Worm (Caenorhabditis elegans) whole organism, L1 larva: ENCODE results near the gene ecps-1.

Experiments used
- C04F5.9 ChIP-seq: sonication (generic microtip); optimal IDR thresholded peaks from 2 replicates; lab custom pipeline; 2016; ENCODE audit warnings: missing genetic modification characterization, missing compliant biosample characterization
- F16B12.6 ChIP-seq: fragments of 150-350 bp; optimal IDR thresholded peaks from 2 replicates; lab custom pipeline; 2014; ENCODE audit warnings: missing biosample characterization, missing genetic modification characterization
- alr-1 ChIP-seq: fragments of 200-800 bp; sonication (Bioruptor generic); optimal IDR thresholded peaks from 2 replicates; lab custom pipeline; 2018; ENCODE audit warnings: borderline replicate concordance, mild to moderate bottlenecking, missing genetic modification characterization, missing compliant biosample characterization
- blmp-1 ChIP-seq: fragments of 150-350 bp; optimal IDR thresholded peaks from 2 replicates; lab custom pipeline; 2014; ENCODE audit warnings: missing biosample characterization, missing genetic modification characterization
- ceh-88 ChIP-seq: fragments of 200-800 bp; sonication (Bioruptor generic); IDR thresholded peaks from 2 replicates; pipeline ENCODE4 v1.3.6; 2022; ENCODE audit warnings: missing genetic modification characterization, missing compliant biosample characterization
- ceh-90 ChIP-seq: sonication (generic microtip); optimal IDR thresholded peaks from 2 replicates; lab custom pipeline; 2016; ENCODE audit warnings: missing genetic modification characterization, missing compliant biosample characterization
- dsc-1 ChIP-seq: sonication (generic microtip); optimal IDR thresholded peaks from 2 replicates; lab custom pipeline; 2016; ENCODE audit warnings: mild to moderate bottlenecking, missing genetic modification characterization, missing compliant biosample characterization
- efl-1 ChIP-seq, 4 experiments: fragments of 150-350 bp; optimal IDR thresholded peaks in 3 of 4; peaks in 1 of 4; 1 replicate in 1 of 4; 2 replicates in 3 of 4; lab custom pipeline; 2014; ENCODE audit warnings: missing biosample characterization in 2 of 4, missing genetic modification characterization in 2 of 4, missing genetic modification reagents in 2 of 4
- efl-3 ChIP-seq: fragments of 200-800 bp; sonication (Bioruptor generic); optimal IDR thresholded peaks from 2 replicates; lab custom pipeline; 2018; ENCODE audit warnings: mild to moderate bottlenecking, missing genetic modification characterization, missing compliant biosample characterization
- elt-2 ChIP-seq: sonication (generic microtip); optimal IDR thresholded peaks from 2 replicates; lab custom pipeline; 2016; ENCODE audit warnings: missing genetic modification characterization, mild to moderate bottlenecking, inconsistent platforms, missing compliant biosample characterization, missing genetic modification reagents
- elt-3 ChIP-seq, 6 experiments: fragments of 150-350 bp in 1 of 6; sonication (generic microtip); optimal IDR thresholded peaks; 2 replicates each; lab custom pipeline; 2017 to 2018; ENCODE audit warnings: missing biosample characterization in 6 of 6, missing genetic modification characterization in 6 of 6, inconsistent platforms in 1 of 6
- ets-5 ChIP-seq: fragments of 200-800 bp; sonication (Bioruptor generic); IDR thresholded peaks from 2 replicates; pipeline ENCODE4 v1.3.6; 2022; ENCODE audit warnings: missing genetic modification characterization, missing compliant biosample characterization
- fkh-10 ChIP-seq: sonication (generic microtip); optimal IDR thresholded peaks from 2 replicates; lab custom pipeline; 2017; ENCODE audit warnings: missing biosample characterization, missing genetic modification reagents, missing genetic modification characterization
- fkh-4 ChIP-seq: sonication (generic microtip); optimal IDR thresholded peaks from 2 replicates; lab custom pipeline; 2016; ENCODE audit warnings: missing compliant biosample characterization, missing genetic modification characterization, borderline replicate concordance
- fkh-8 ChIP-seq: sonication (generic microtip); optimal IDR thresholded peaks from 2 replicates; lab custom pipeline; 2016; ENCODE audit warnings: mild to moderate bottlenecking, missing genetic modification characterization, missing compliant biosample characterization
- fos-1 ChIP-seq: fragments of 150-350 bp; optimal IDR thresholded peaks from 2 replicates; lab custom pipeline; 2014; ENCODE audit warnings: missing biosample characterization, missing genetic modification characterization
- hlh-17 ChIP-seq: fragments of 200-800 bp; sonication (Bioruptor generic); optimal IDR thresholded peaks from 2 replicates; lab custom pipeline; 2018; ENCODE audit warnings: missing genetic modification characterization, mild to moderate bottlenecking, missing compliant biosample characterization, moderate library complexity, borderline replicate concordance
- irx-1 ChIP-seq: sonication (generic microtip); optimal IDR thresholded peaks from 2 replicates; lab custom pipeline; 2016; ENCODE audit warnings: missing genetic modification characterization, missing compliant biosample characterization
- lin-13 ChIP-seq: fragments of 150-350 bp; optimal IDR thresholded peaks from 2 replicates; lab custom pipeline; 2014; ENCODE audit warnings: missing biosample characterization, missing genetic modification reagents, missing genetic modification characterization
- lin-14 ChIP-seq: fragments of 200-800 bp; sonication (Bioruptor generic); optimal IDR thresholded peaks from 2 replicates; lab custom pipeline; 2018; ENCODE audit warnings: mild to moderate bottlenecking, missing genetic modification characterization, moderate library complexity, missing compliant biosample characterization
- lin-35 ChIP-seq, 2 experiments: fragments of 150-350 bp; optimal IDR thresholded peaks; 2 replicates each; lab custom pipeline; 2014; ENCODE audit warnings: missing biosample characterization in 2 of 2, missing genetic modification characterization in 2 of 2, missing genetic modification reagents in 2 of 2
- lir-3 ChIP-seq: sonication (generic microtip); optimal IDR thresholded peaks from 2 replicates; lab custom pipeline; 2016; ENCODE audit warnings: mild to moderate bottlenecking, missing genetic modification characterization, moderate library complexity, missing compliant biosample characterization; ENCODE audit not compliant: poor library complexity
- mdl-1 ChIP-seq, 2 experiments: fragments of 150-350 bp; optimal IDR thresholded peaks; 2 replicates each; lab custom pipeline; 2014 to 2017; ENCODE audit warnings: missing biosample characterization in 2 of 2, missing genetic modification characterization in 2 of 2, inconsistent platforms in 1 of 2
- mep-1 ChIP-seq: fragments of 150-350 bp; optimal IDR thresholded peaks from 2 replicates; lab custom pipeline; 2014; ENCODE audit warnings: missing biosample characterization, missing genetic modification characterization
- nhr-12 ChIP-seq: sonication (generic microtip); optimal IDR thresholded peaks from 2 replicates; lab custom pipeline; 2017; ENCODE audit warnings: missing biosample characterization, missing genetic modification characterization
- nhr-19 ChIP-seq: fragments of 200-800 bp; sonication (Bioruptor generic); conservative IDR thresholded peaks from 2 replicates; pipeline ENCODE4 v1.3.6; 2022; ENCODE audit warnings: missing genetic modification characterization, missing compliant biosample characterization
- nhr-20 ChIP-seq: sonication (generic microtip); optimal IDR thresholded peaks from 2 replicates; lab custom pipeline; 2016; ENCODE audit warnings: mild to moderate bottlenecking, missing genetic modification characterization, missing compliant biosample characterization
- nhr-47 ChIP-seq: sonication (generic microtip); optimal IDR thresholded peaks from 2 replicates; lab custom pipeline; 2016; ENCODE audit warnings: mild to moderate bottlenecking, missing genetic modification characterization, moderate library complexity, missing compliant biosample characterization
- nhr-76 ChIP-seq: sonication (generic microtip); optimal IDR thresholded peaks from 2 replicates; lab custom pipeline; 2017; ENCODE audit warnings: missing biosample characterization, missing genetic modification characterization
- nhr-77 ChIP-seq: fragments of 150-350 bp; optimal IDR thresholded peaks from 2 replicates; lab custom pipeline; 2014; ENCODE audit warnings: missing biosample characterization, missing genetic modification characterization
- nhr-84 ChIP-seq: sonication (generic microtip); optimal IDR thresholded peaks from 2 replicates; lab custom pipeline; 2017; ENCODE audit warnings: missing biosample characterization, missing genetic modification characterization
- nhr-85 ChIP-seq: sonication (generic microtip); peaks from one replicate; lab custom pipeline; 2016; ENCODE audit warnings: missing genetic modification characterization, inconsistent platforms, missing compliant biosample characterization
- pax-3 ChIP-seq: fragments of 200-800 bp; sonication (Bioruptor generic); optimal IDR thresholded peaks from 2 replicates; lab custom pipeline; 2018; ENCODE audit warnings: mild to moderate bottlenecking, missing genetic modification characterization, moderate library complexity, missing compliant biosample characterization
- pqm-1 ChIP-seq: sonication (generic microtip); optimal IDR thresholded peaks from 3 replicates; lab custom pipeline; 2017; ENCODE audit warnings: missing biosample characterization, missing genetic modification characterization
- skn-1 ChIP-seq: fragments of 150-350 bp; optimal IDR thresholded peaks from 2 replicates; lab custom pipeline; 2014; ENCODE audit warnings: missing biosample characterization, missing genetic modification characterization
- sox-4 ChIP-seq: sonication (generic microtip); optimal IDR thresholded peaks from 2 replicates; lab custom pipeline; 2016; ENCODE audit warnings: missing genetic modification characterization, missing compliant biosample characterization
- sptf-1 ChIP-seq: fragments of 150-350 bp; optimal IDR thresholded peaks from 2 replicates; lab custom pipeline; 2014; ENCODE audit warnings: missing biosample characterization, missing genetic modification characterization
- sup-37 ChIP-seq: fragments of 200-800 bp; sonication (Bioruptor generic); optimal IDR thresholded peaks from 2 replicates; lab custom pipeline; 2018; ENCODE audit warnings: mild to moderate bottlenecking, missing genetic modification characterization, missing compliant biosample characterization
- swsn-7 ChIP-seq: sonication (generic microtip); optimal IDR thresholded peaks from 2 replicates; lab custom pipeline; 2016; ENCODE audit warnings: missing genetic modification characterization, missing compliant biosample characterization
- tbx-2 ChIP-seq: sonication (generic microtip); optimal IDR thresholded peaks from 2 replicates; lab custom pipeline; 2016; ENCODE audit warnings: missing genetic modification characterization, missing compliant biosample characterization
- tlp-1 ChIP-seq: fragments of 150-350 bp; optimal IDR thresholded peaks from 2 replicates; lab custom pipeline; 2014; ENCODE audit warnings: missing biosample characterization, missing genetic modification characterization
- unc-130 ChIP-seq: fragments of 150-350 bp; optimal IDR thresholded peaks from 2 replicates; lab custom pipeline; 2017; ENCODE audit warnings: missing biosample characterization, missing genetic modification characterization, inconsistent platforms
- unc-30 ChIP-seq: sonication (generic microtip); optimal IDR thresholded peaks from 2 replicates; lab custom pipeline; 2017; ENCODE audit warnings: missing biosample characterization, missing genetic modification characterization
- unc-86 ChIP-seq: sonication (generic microtip); optimal IDR thresholded peaks from 2 replicates; lab custom pipeline; 2016; ENCODE audit warnings: missing genetic modification characterization, missing compliant biosample characterization
- vab-15 ChIP-seq: sonication (generic microtip); optimal IDR thresholded peaks from 2 replicates; lab custom pipeline; 2017; ENCODE audit warnings: missing genotype, mild to moderate bottlenecking, missing genetic modification characterization, missing compliant biosample characterization
- ztf-4 ChIP-seq: fragments of 150-350 bp; optimal IDR thresholded peaks from 2 replicates; lab custom pipeline; 2014; ENCODE audit warnings: missing biosample characterization, missing genetic modification characterization

The ecps-1 gene

DNA sequence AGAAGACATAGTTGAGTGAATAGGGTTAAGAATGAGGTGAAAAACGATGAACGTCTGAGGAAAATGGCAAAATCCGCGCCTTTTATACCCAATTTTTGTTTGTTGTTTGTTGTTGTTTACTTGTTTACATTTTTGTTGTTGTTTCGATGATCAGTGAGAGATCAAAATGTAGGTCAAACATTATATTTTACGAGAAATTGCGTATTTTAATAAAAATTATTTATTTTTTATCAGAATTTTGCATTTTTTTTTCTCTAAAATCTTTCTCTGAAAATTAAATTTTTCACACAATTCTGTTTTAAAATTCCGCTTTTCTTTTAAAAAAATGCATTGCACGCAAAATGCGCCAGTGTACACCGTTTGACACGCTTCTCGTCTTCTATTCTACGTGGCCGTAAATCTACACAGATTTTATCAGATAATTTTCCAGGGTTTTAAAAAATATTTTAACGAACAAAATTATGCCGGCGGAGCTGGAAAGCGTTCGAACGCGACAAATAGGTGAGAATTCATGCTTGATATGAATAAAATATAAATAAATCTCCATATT, 46.4 kb upstream of the ecps-1 start, which contains the start of the genes sip-1 and sly-1 (continued):
- TF ChIP-seq nhr-77 (tag; lab: Kevin White, UChicago) (peak; percentile 43), fkh-10 (peak; percentile 32), mdl-1 (tag; optimal IDR thresholded peaks at IDR 0.05; lab: Kevin White, UChicago) (peak in 1 of 2 experiments; percentile 77), nhr-85 (tag; lab: Kevin White, UChicago) (peak; percentile 90)
- TF ChIP-seq, all 84 proteins: peak for 58

DNA sequence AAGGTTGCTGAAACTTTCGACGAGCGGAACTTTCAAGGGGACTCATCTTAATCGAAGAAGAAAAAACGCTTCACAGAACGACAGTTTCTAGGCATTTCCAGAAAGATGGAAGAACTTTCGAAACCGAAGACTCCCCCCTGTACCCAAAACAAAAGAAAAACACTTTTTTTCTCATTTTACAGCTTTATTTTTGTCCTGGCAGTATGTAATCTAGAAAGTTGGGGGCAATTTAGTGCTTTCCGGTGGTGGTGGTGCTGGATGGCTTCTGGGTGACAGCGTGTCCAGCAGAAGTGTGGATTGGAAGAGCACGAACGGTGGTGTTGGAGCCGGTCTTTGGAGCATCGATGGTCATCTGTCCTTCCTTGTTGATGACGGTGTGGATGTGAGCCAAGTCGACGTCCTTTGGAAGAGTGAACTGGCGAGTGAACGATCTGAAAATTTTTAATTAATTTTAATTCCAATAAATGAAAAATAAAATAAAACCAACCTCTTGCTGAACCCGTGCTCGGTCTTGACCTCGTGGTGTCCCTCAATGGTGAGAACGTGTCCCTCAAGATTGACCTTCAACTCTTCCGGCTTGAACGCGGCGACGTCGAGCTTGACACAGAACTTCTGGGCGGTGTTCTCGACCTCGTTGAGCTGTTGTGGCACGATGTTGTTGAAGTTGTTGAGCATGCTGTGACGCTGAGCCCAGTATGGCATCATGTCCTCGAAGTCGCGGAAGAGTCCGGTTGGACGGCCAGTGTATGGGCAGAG, 45.8 kb upstream of the ecps-1 start:
- TF ChIP-seq efl-1 (optimal IDR thresholded peaks at IDR 0.05; lab: Kevin White, UChicago) (no peak), efl-1 (GFP tag; optimal IDR thresholded peaks at IDR 0.05 in 1 of 2; lab: Kevin White, UChicago) (peak in 1 of 2 experiments; percentile 1), tbx-2 (tag; lab: Kevin White, UChicago) (no peak)

DNA sequence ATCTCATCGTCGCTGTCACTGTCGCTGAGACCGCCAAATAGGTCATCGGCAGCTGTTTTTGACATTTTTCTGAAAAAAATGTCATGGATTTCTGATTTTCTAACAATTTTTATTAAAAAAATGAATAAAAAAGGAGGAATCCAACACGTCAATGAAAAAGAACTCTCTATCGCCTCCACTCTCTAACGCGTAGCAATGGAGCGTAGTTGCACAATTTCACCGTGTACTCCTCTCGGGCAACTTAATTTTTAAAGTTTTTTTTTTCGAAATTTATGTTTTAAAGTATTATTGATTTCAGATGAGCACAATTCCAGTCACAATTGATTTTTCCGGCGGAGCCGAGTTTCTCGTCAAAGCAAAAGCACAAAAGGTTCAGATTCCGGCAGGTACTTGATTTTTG, 44.8 kb upstream of the ecps-1 start, which contains the start of the genes taf-11.3 and urm-1:
Gene taf-11.3 (minus strand): TSS at position 69 of the 400 bp plus-strand sequence.
Gene urm-1 (plus strand): TSS at position 299 of the 400 bp plus-strand sequence.
- TF ChIP-seq ztf-4 (tag; lab: Kevin White, UChicago) (peak; percentile 15), dsc-1 (peak; percentile 80), nhr-76 (tag; lab: Kevin White, UChicago) (no peak), unc-86 (tag; lab: Kevin White, UChicago) (peak; percentile 70), irx-1 (tag; lab: Kevin White, UChicago) (peak; percentile 47), sox-4 (tag; lab: Kevin White, UChicago) (peak; percentile 64), nhr-12 (no peak), pqm-1 (no peak), elt-2 (no peak), lin-13 (GFP tag; lab: Kevin White, UChicago) (peak; percentile 47), F16B12.6 (tag; lab: Kevin White, UChicago) (peak; percentile 53), lin-14 (no peak), skn-1 (tag; lab: Kevin White, UChicago) (peak; percentile 78), alr-1 (tag; lab: Kevin White, UChicago) (no peak), fkh-10 (no peak), efl-3 (GFP tag; lab: Kevin White, UChicago) (no peak), fkh-4 (tag; lab: Kevin White, UChicago) (no peak), tbx-2 (tag; lab: Kevin White, UChicago) (peak; percentile 84), nhr-47 (tag; lab: Kevin White, UChicago) (peak; percentile 80), swsn-7 (tag; lab: Kevin White, UChicago) (peak; percentile 86), mep-1 (tag; lab: Kevin White, UChicago) (peak; percentile 88), lir-3 (tag; lab: Kevin White, UChicago) (no peak), sup-37 (GFP tag; lab: Kevin White, UChicago) (no peak), fkh-8 (tag; lab: Kevin White, UChicago) (peak; percentile 82), C04F5.9 (peak; percentile 60), pax-3 (tag; lab: Kevin White, UChicago) (peak; percentile 31), ets-5 (no peak), unc-130 (tag; lab: Kevin White, UChicago) (peak; percentile 98), vab-15 (tag; lab: Kevin White, UChicago) (no peak), nhr-20 (tag; lab: Kevin White, UChicago) (peak; percentile 84), hlh-17 (no peak), ceh-90 (tag; lab: Kevin White, UChicago) (no peak), tlp-1 (no peak), lin-35 (GFP tag; optimal IDR thresholded peaks at IDR 0.05; lab: Kevin White, UChicago) (peak; percentile 84 to 88), unc-30 (no peak), nhr-19 (peak; percentile 81), ceh-88 (GFP tag; lab: Robert Waterston, UW) (no peak), fos-1 (tag; lab: Kevin White, UChicago) (peak; percentile 39), nhr-84 (tag; lab: Kevin White, UChicago) (no peak), sptf-1 (tag; lab: Kevin White, UChicago) (no peak), elt-3 (tag; optimal IDR thresholded peaks at IDR 0.05; lab: Kevin White, UChicago) (peak in 2 of 6 experiments; percentile 47 to 88), blmp-1 (tag; lab: Kevin White, UChicago) (peak; percentile 84)
